Fruit fly (Drosophila melanogaster): ENCODE measurements around the gene Octbeta1R.

DNA sequence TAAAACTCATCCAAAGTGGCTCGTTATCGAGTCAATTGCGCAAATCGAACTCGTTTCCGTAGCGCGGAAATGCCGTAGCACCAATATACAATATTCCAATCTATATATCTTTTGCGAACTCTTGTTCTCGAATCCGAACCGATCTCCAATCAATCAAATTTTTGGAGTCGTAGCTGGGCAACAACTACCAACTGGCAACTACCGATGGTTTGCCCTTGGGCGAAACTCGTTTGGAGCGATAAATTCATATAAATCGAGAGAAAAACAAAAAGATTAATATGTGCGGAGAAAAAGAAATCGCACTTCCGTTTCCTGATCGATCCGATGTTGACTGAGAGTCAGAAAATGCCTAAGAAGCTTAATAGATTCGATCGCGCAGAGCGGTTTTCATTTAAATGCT, 68.7 kb downstream of the Octbeta1R start:
- TF ChIP-seq pan (optimal IDR thresholded peaks at IDR 0.05) (no peak), psq (optimal IDR thresholded peaks at IDR 0.05) (no peak), Dll (optimal IDR thresholded peaks at IDR 0.05) (no peak), usp (GFP tag; optimal IDR thresholded peaks at IDR 0.05) (no peak)
